Fruit fly (Drosophila melanogaster): Measurements from ENCODE around the gene Fadd.

The Fadd gene

DNA sequence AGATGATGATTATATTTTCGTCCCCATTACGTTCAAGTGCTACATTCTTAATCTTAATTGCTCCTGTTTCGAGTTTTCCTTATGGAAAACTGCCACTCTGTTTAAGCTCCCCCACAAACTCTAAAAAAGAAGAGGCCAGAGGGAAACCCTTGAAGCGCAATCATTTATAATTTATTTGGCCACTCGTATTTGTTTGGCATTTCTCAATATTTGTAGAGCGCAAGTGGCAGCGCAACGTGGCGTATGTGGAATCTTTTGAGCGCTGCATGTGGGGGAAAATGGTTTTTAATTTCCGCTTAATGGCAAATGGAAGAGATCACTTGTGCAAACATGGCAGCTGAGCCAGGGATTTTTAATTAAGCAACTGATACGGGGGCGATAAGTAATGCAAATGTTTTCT, 33.0 kb downstream of the Fadd start:
- TF ChIP-seq noc (tag; optimal IDR thresholded peaks at IDR 0.05), result no peak

DNA sequence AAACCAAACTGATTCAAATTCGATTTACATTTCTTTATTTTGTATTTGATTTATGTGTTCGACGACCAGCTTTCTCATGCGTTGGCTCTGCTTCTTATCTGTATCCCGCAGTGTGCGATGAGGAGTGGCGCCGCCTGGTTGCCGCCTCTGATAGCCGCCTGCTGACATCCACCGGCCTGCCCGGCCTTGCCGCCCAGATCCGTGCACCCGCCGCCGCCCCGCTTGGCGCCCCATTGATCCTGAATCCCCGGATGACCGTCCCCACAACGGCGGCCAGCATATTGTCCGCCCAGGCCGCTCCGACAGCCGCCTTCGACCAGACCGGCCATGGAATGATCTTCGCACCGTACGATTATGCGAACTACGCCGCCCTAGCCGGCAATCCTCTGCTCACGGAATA, 37.4 kb downstream of the Fadd start:
- no peak for TF ChIP-seq noc (tag; optimal IDR thresholded peaks at IDR 0.05)

dm6 chr3R:22072553-22072952, 38.3 kb downstream of the Fadd start:
- TF ChIP-seq noc (tag; optimal IDR thresholded peaks at IDR 0.05), result no peak

DNA sequence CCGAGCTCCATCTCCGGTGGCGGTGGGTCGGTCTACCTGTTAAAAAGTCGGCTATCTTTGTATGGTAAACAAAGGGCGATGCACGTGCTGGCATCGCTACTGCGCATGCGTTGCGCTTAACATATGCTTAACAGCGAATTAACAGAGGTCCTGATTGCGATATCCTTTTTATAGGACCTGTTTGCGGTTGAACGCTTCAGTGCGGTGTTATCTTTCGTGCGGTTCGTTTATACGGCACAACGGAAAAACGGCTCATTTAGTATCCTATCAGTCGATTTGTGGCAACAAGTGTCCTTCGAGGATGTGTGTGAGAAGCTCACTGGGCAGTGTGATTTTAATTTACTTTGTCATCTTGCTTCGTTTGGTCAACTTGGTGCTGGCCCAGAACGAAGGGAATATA, 45.9 kb downstream of the Fadd start, which contains the start of gene CG13408:
Gene CG13408 (plus strand): TSS at position 222 of the 400 bp plus-strand sequence.
- TF ChIP-seq noc (tag; optimal IDR thresholded peaks at IDR 0.05), result no peak

Data from whole organism, larva.